Fruit fly (Drosophila melanogaster) whole organism, embryonic: ENCODE data around the gene ND-24L.

Experiments
- CG6272 ChIP-seq: fragments of 200-800 bp; sonication (Bioruptor generic); IDR thresholded peaks from 2 replicates; pipeline ENCODE4 v1.3.6; 2022; ENCODE audit warnings: missing biosample characterization, missing genetic modification characterization
- Ets65A ChIP-seq: fragments of 200-800 bp; sonication (Bioruptor generic); peaks from one replicate; lab custom pipeline; 2016; ENCODE audit warnings: missing biosample characterization, missing genetic modification characterization
- Gsc ChIP-seq: fragments of 200-800 bp; sonication (Bioruptor generic); IDR thresholded peaks from 2 replicates; pipeline ENCODE4 v1.3.6; 2022; ENCODE audit warnings: missing biosample characterization, missing genetic modification characterization
- twi ChIP-seq: fragments of 200-800 bp; optimal IDR thresholded peaks from 2 replicates; lab custom pipeline; 2019; ENCODE audit warnings: missing biosample characterization, mild to moderate bottlenecking, missing genetic modification characterization, moderate library complexity
- zfh2 ChIP-seq: fragments of 200-800 bp; sonication (Bioruptor generic); optimal IDR thresholded peaks from 2 replicates; lab custom pipeline; 2016; ENCODE audit warnings: missing biosample characterization, missing genetic modification characterization

- TF ChIP-seq zfh2 (GFP tag; lab: Kevin White, UChicago) (no peak), CG6272 (no peak), twi (tag; lab: Kevin White, UChicago) (no peak), Ets65A (GFP tag; lab: Kevin White, UChicago) (no peak), Gsc (no peak)
Observed at dm6 chr3L:17320711-17321110, at the start of gene ND-24L.
